Comparison of ENCODE assay signal across 2 fruit fly cellular contexts in genomic region chr3R:16350400-16350799, dm6.
A peak's percentile ranks its signal among the peaks of the same experiment; 100 is the strongest.
TF ChIP-seq lines count a peak whose summit lies in the region.

No protein-coding gene starts in this region.

- TF ChIP-seq CTCF in S2 (optimal IDR thresholded peaks at IDR 0.05; lab: Kevin White, UChicago) = peak; percentile 25 to 57
- peak; percentile 36 for TF ChIP-seq CTCF in whole organism, embryonic (GFP tag; optimal IDR thresholded peaks at IDR 0.05; lab: Kevin White, UChicago)

TF ChIP-seq in whole organism, embryonic, 481 proteins besides CTCF, POLR2A, EP300 and RAD21:
- TF ChIP-seq Med (GFP tag; lab: Kevin White, UChicago) (peak; percentile 56), CG3065 (GFP tag; optimal IDR thresholded peaks at IDR 0.05; lab: Kevin White, UChicago) (peak; percentile 21), CG17829 (tag; optimal IDR thresholded peaks at IDR 0.05; lab: Kevin White, UChicago) (no peak), CG4360 (GFP tag; IDR thresholded peaks at IDR 0.05; lab: Robert Waterston, UW) (peak; percentile 69)
